Worm (Caenorhabditis elegans): ENCODE data around the gene rog-1.

The rog-1 gene

DNA sequence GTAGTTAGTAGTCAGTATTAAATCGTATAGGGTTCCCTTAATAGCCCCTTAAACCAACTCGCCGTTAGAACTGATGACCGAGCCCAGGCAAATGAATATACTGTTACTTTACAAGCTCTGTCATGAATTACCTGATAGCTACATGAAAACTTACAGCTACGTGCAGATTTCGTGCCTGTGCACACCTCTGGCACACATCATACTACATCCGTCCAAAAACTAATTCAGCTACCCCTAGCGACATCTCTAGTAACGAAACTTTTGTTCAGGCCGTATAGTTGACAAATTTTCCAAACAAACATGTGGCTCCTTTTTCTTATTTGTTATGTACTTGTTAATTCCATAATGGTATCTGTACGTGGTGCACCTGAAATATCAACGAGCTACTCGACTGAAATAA lies 25.3 kb upstream of the rog-1 start, which contains the start of gene F54D12.1:
Gene F54D12.1, plus strand, starts transcription at position 301 of the 400 bp plus-strand sequence.
- no peak for TF ChIP-seq nhr-12 (tag; optimal IDR thresholded peaks at IDR 0.05)
- TF ChIP-seq sptf-1 (tag; optimal IDR thresholded peaks at IDR 0.05) = no peak
- no peak for TF ChIP-seq C34B4.2 (tag; optimal IDR thresholded peaks at IDR 0.05)
- TF ChIP-seq fos-1 (tag; optimal IDR thresholded peaks at IDR 0.05) = no peak
- TF ChIP-seq lin-39 (tag; optimal IDR thresholded peaks at IDR 0.05) = no peak
- TF ChIP-seq nhr-85 (tag) = no peak
- no peak for TF ChIP-seq ceh-8 (GFP tag; optimal IDR thresholded peaks at IDR 0.05)
- TF ChIP-seq unc-98 (GFP tag; IDR thresholded peaks at IDR 0.05) = no peak
- no peak for TF ChIP-seq zip-4 (GFP tag; optimal IDR thresholded peaks at IDR 0.05)
- no peak for TF ChIP-seq lin-13 (GFP tag; optimal IDR thresholded peaks at IDR 0.05)
- TF ChIP-seq fkh-4 (tag; optimal IDR thresholded peaks at IDR 0.05; ENCODE audit: borderline replicate concordance) = no peak
- no peak for TF ChIP-seq ztf-4 (tag; optimal IDR thresholded peaks at IDR 0.05)

DNA sequence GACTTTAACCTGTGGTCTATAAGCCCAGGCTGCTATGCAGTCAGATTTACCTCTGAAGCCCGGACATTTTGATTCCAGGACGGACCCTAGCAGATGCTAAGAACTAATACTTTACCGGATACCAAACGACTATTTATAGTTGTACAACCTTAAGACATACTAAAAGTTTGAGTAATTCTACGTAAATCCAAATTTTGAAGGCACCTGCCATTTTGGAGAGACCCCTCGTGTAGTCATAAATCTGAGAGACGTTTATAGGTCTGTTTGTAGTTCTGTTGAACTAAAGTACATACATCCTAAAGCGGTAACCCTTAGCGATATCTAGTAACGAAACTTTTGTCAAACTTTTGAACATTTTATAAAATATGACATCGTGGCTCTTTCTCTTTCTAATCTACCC lies 23.6 kb upstream of the rog-1 start, which contains the start of gene F54D12.2:
Gene F54D12.2, plus strand, starts transcription at position 301 of the 400 bp plus-strand sequence.
- no peak for TF ChIP-seq ztf-4 (tag; optimal IDR thresholded peaks at IDR 0.05)
- TF ChIP-seq lin-35 (GFP tag; optimal IDR thresholded peaks at IDR 0.05) = no peak
- TF ChIP-seq snpc-4 (tag; optimal IDR thresholded peaks at IDR 0.05) = no peak
- no peak for TF ChIP-seq C16A3.4 (tag; optimal IDR thresholded peaks at IDR 0.05)

DNA sequence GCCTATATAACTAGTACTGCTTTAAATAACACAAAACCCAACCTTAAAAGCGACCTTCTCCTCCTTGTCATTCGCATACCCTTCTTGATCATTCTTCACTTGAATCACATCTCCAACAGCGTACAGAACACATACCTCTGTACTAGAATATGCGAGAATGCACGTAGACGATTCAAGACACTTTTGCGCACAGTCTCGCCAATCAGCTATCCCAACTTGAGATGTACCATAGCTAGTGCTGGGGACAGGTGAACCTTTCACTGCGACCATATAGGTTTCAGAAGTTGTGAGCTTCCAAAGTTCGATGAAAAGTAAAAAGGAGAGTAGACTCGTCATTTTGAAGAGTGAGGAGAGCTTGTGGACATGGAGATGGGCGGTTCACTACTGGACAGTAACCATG lies 22.9 kb upstream of the rog-1 start, which contains the start of gene F54D12.8:
Gene F54D12.8, minus strand, starts transcription at position 336 of the 400 bp plus-strand sequence.
- TF ChIP-seq jun-1 (tag; optimal IDR thresholded peaks at IDR 0.05) (no peak), C04F5.9 (tag; optimal IDR thresholded peaks at IDR 0.05) (no peak), nhr-47 (tag; optimal IDR thresholded peaks at IDR 0.05) (no peak), nhr-237 (tag; optimal IDR thresholded peaks at IDR 0.05) (no peak), blmp-1 (tag; optimal IDR thresholded peaks at IDR 0.05) (no peak), efl-3 (GFP tag; optimal IDR thresholded peaks at IDR 0.05) (no peak), sup-37 (GFP tag; optimal IDR thresholded peaks at IDR 0.05) (no peak), nhr-84 (tag; optimal IDR thresholded peaks at IDR 0.05) (no peak), aly-2 (tag; optimal IDR thresholded peaks at IDR 0.05) (no peak), fkh-4 (tag; optimal IDR thresholded peaks at IDR 0.05; ENCODE audit: borderline replicate concordance) (no peak)

- TF ChIP-seq nhr-90 (tag; optimal IDR thresholded peaks at IDR 0.05; ENCODE audit: poor library complexity) (peak; percentile 3), pqm-1 (tag; optimal IDR thresholded peaks at IDR 0.05) (peak; percentile 74), ces-1 (GFP tag; optimal IDR thresholded peaks at IDR 0.05) (no peak), nhr-76 (tag; optimal IDR thresholded peaks at IDR 0.05) (no peak), aha-1 (tag; optimal IDR thresholded peaks at IDR 0.05) (no peak), elt-2 (tag; optimal IDR thresholded peaks at IDR 0.05) (peak; percentile 89), lin-13 (GFP tag; optimal IDR thresholded peaks at IDR 0.05) (no peak), sox-4 (tag; optimal IDR thresholded peaks at IDR 0.05) (no peak), lin-15B (tag; optimal IDR thresholded peaks at IDR 0.05) (no peak), dsc-1 (tag; optimal IDR thresholded peaks at IDR 0.05) (no peak), nhr-77 (tag; optimal IDR thresholded peaks at IDR 0.05) (no peak)
Measured at ce11 chrII:1386478-1386877, 11.7 kb upstream of the rog-1 start, which contains the start of gene aat-7. aat-7 (plus strand) TSS chrII:1386870.

DNA sequence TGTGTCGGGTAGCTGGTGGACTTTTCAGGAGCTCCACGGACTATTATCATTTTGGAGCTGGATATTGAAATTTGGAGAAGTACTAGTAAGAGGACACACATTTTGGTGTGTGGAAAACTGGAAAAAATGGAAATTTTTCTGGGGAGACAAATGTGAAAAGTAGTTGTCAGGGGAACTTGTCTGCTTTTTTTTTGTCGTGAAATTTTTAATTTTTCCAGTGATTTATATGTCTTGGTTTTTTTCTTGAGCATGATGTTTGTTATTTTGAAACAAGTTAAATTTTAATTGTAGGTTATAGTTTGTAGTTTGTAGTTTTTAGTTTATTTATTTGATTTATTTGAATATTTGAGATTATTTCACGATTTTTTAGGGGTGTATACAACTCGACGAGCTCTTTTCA lies 10.5 kb upstream of the rog-1 start, which contains the start of gene F54D12.7:
Gene F54D12.7, minus strand, starts transcription at position 101 of the 400 bp plus-strand sequence.
- TF ChIP-seq egl-27 (tag; optimal IDR thresholded peaks at IDR 0.05) (no peak), egl-13 (tag; optimal IDR thresholded peaks at IDR 0.05) (no peak)
